Worm (Caenorhabditis elegans) whole organism, L4/young adult: ENCODE data around the gene Y41D4B.24.
"Not testable (repeated sequence)": the region's sequence is repeated elsewhere in the genome, so short reads cannot be mapped to it uniquely, and the experiment has no call there.

Experiments
- W03F9.2 ChIP-seq: fragments of 150-350 bp; optimal IDR thresholded peaks from 2 replicates; lab custom pipeline; 2014; ENCODE audit warnings: missing biosample characterization, missing genetic modification characterization
- dao-5 ChIP-seq: sonication (generic microtip); optimal IDR thresholded peaks from 2 replicates; lab custom pipeline; 2016; ENCODE audit warnings: missing genotype, missing genetic modification characterization, moderate library complexity, missing compliant biosample characterization
- him-1 ChIP-seq: sonication (generic microtip); optimal IDR thresholded peaks from 2 replicates; lab custom pipeline; 2016; ENCODE audit warnings: missing genotype, missing genetic modification reagents, missing genetic modification characterization, missing compliant biosample characterization

The Y41D4B.24 gene

ce11 chrIV:1649349-1649748 lies 32.6 kb downstream of the Y41D4B.24 start:
- TF ChIP-seq him-1 (tag; lab: Kevin White, UChicago) (no peak), W03F9.2 (no peak), dao-5 (tag; lab: Kevin White, UChicago) (no peak)

- not testable (repeated sequence) for TF ChIP-seq him-1 (tag; lab: Kevin White, UChicago); W03F9.2; dao-5 (tag; lab: Kevin White, UChicago)
These were observed 36.8 kb downstream of the Y41D4B.24 start, which contains the start of gene nhr-274 for ce11 chrIV:1645198-1645597. nhr-274 (minus strand) TSS chrIV:1645298.

ce11 chrIV:1637333-1637732 lies 44.6 kb downstream of the Y41D4B.24 start:
- TF ChIP-seq dao-5 (tag; lab: Kevin White, UChicago) (no peak), W03F9.2 (no peak), him-1 (tag; lab: Kevin White, UChicago) (no peak)

ce11 chrIV:1633445-1633844 lies 48.5 kb downstream of the Y41D4B.24 start, which contains the start of gene Y41D4B.6:
Y41D4B.6 (plus strand) TSS chrIV:1633745.
- TF ChIP-seq dao-5 (tag; lab: Kevin White, UChicago) (no peak), him-1 (tag; lab: Kevin White, UChicago) (no peak), W03F9.2 (no peak)

ce11 chrIV:1632593-1632992 lies 49.4 kb downstream of the Y41D4B.24 start:
- no peak for TF ChIP-seq him-1 (tag; lab: Kevin White, UChicago)
- no peak for TF ChIP-seq dao-5 (tag; lab: Kevin White, UChicago)
- no peak for TF ChIP-seq W03F9.2

ce11 chrIV:1631651-1632050 lies 50.3 kb downstream of the Y41D4B.24 start, which contains the start of gene cpg-24:
cpg-24 (plus strand) TSS chrIV:1631951.
- no peak for TF ChIP-seq him-1 (tag; lab: Kevin White, UChicago)
- no peak for TF ChIP-seq dao-5 (tag; lab: Kevin White, UChicago)
- TF ChIP-seq W03F9.2, result no peak

- TF ChIP-seq him-1 (tag; lab: Kevin White, UChicago) (no peak), W03F9.2 (no peak), dao-5 (tag; lab: Kevin White, UChicago) (no peak)
These were observed 53.2 kb downstream of the Y41D4B.24 start for ce11 chrIV:1628730-1629129.

ce11 chrIV:1628281-1628680 lies 53.7 kb downstream of the Y41D4B.24 start:
- TF ChIP-seq W03F9.2, result no peak
